Worm (Caenorhabditis elegans): ENCODE results near the gene C17C3.3.
A peak's percentile ranks its signal among the peaks of the same experiment; 100 is the strongest.

The C17C3.3 gene

DNA sequence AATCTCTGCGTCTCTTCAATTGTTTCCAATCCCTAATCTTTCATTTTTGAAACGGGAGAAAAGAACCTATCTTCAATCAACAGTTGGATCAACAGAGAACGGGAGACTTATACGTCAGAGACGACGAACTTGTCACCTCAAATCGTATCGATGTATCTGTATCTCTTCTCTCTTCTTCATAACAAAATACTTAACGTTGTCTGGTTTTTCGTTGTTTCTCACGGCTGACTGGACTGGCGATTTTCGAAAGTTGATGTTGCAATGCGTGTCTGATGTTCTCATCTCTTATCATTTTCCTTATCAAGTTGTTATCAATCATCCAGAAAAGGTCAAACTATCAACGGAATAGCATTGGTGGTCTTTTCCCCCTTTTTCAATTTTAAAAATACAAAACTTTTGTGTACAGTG, 44.0 kb downstream of the C17C3.3 start (continued):
- TF ChIP-seq nhr-47 (tag; optimal IDR thresholded peaks at IDR 0.05) (peak; percentile 55), unc-86 (tag; optimal IDR thresholded peaks at IDR 0.05) (no peak), nhr-19 (GFP tag; conservative IDR thresholded peaks at IDR 0.05) (peak; percentile 65), irx-1 (tag; optimal IDR thresholded peaks at IDR 0.05) (peak; percentile 56), sptf-1 (tag; optimal IDR thresholded peaks at IDR 0.05) (no peak), jun-1 (tag; optimal IDR thresholded peaks at IDR 0.05) (peak; percentile 35), fos-1 (tag; optimal IDR thresholded peaks at IDR 0.05) (no peak), sup-37 (GFP tag; optimal IDR thresholded peaks at IDR 0.05) (no peak), ceh-8 (GFP tag; optimal IDR thresholded peaks at IDR 0.05) (no peak), ets-5 (GFP tag; IDR thresholded peaks at IDR 0.05) (no peak), pag-3 (tag; optimal IDR thresholded peaks at IDR 0.05; ENCODE audit: borderline replicate concordance, insufficient read depth) (no peak), lsy-2 (tag; optimal IDR thresholded peaks at IDR 0.05) (peak; percentile 31 to 72), skn-1 (tag; optimal IDR thresholded peaks at IDR 0.05) (no peak), snpc-4 (tag; optimal IDR thresholded peaks at IDR 0.05) (peak; percentile 3), tbx-2 (tag; optimal IDR thresholded peaks at IDR 0.05) (peak; percentile 74), lin-14 (GFP tag; optimal IDR thresholded peaks at IDR 0.05) (peak; percentile 93), aly-2 (tag; optimal IDR thresholded peaks at IDR 0.05) (no peak), nhr-12 (tag; optimal IDR thresholded peaks at IDR 0.05) (no peak), mdl-1 (tag; optimal IDR thresholded peaks at IDR 0.05) (peak in 1 of 2 experiments; percentile 20), hlh-4 (tag; optimal IDR thresholded peaks at IDR 0.05) (no peak), hlh-17 (GFP tag; optimal IDR thresholded peaks at IDR 0.05; ENCODE audit: borderline replicate concordance) (no peak), ceh-90 (tag; optimal IDR thresholded peaks at IDR 0.05) (no peak), nhr-90 (tag; optimal IDR thresholded peaks at IDR 0.05; ENCODE audit: poor library complexity) (peak; percentile 72), efl-1 (optimal IDR thresholded peaks at IDR 0.05) (peak; percentile 11 to 38), efl-1 (GFP tag; optimal IDR thresholded peaks at IDR 0.05 in 1 of 2) (no peak), nhr-11 (tag; optimal IDR thresholded peaks at IDR 0.05) (no peak), pax-3 (tag; optimal IDR thresholded peaks at IDR 0.05) (no peak), lin-13 (GFP tag; optimal IDR thresholded peaks at IDR 0.05) (peak; percentile 3), egl-13 (tag; optimal IDR thresholded peaks at IDR 0.05) (no peak), blmp-1 (tag; optimal IDR thresholded peaks at IDR 0.05) (peak; percentile 93), hpl-2 (GFP tag; optimal IDR thresholded peaks at IDR 0.05) (no peak), vab-15 (tag; optimal IDR thresholded peaks at IDR 0.05) (no peak), nhr-84 (tag; optimal IDR thresholded peaks at IDR 0.05) (no peak), ama-1 (optimal IDR thresholded peaks at IDR 0.05) (no peak), lin-39 (tag; optimal IDR thresholded peaks at IDR 0.05) (no peak), lir-3 (tag; optimal IDR thresholded peaks at IDR 0.05; ENCODE audit: poor library complexity) (no peak), ceh-82 (tag; optimal IDR thresholded peaks at IDR 0.05) (peak in 2 of 3 experiments; percentile 1 to 4), Y116A8C.19 (tag; optimal IDR thresholded peaks at IDR 0.05; ENCODE audit: borderline replicate concordance) (no peak), ztf-4 (tag; optimal IDR thresholded peaks at IDR 0.05) (peak; percentile 57), efl-3 (GFP tag; optimal IDR thresholded peaks at IDR 0.05) (no peak), zag-1 (tag; optimal IDR thresholded peaks at IDR 0.05) (no peak), dpl-1 (GFP tag; optimal IDR thresholded peaks at IDR 0.05) (peak in 2 of 3 experiments; percentile 5 to 30)

DNA sequence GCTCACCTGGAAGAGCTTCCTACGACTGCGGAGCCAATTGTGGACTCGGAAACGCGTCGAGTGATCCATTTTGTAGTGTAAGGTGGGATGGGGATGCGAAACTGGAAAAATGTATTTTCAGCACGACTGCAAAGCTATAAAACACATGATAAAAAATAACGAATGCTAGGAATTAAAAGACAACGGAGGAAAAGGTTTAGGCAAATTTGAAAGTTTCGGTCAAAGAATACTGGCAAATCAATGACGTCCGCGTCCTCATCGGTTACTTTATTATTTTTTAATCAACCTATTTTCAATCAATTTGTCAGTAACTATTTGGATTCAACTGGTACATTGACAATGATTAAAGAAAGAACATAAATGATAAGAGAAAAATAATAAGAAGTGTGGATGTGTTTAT, 46.2 kb downstream of the C17C3.3 start, which contains the start of gene C17G10.7:
Gene C17G10.7 (minus strand): TSS at position 101 of the 400 bp plus-strand sequence.
- TF ChIP-seq dsc-1 (tag; optimal IDR thresholded peaks at IDR 0.05) (no peak), rnt-1 (tag; optimal IDR thresholded peaks at IDR 0.05) (no peak), nhr-19 (GFP tag; conservative IDR thresholded peaks at IDR 0.05) (no peak), snpc-4 (tag; optimal IDR thresholded peaks at IDR 0.05) (no peak), ztf-4 (tag; optimal IDR thresholded peaks at IDR 0.05) (no peak), alr-1 (tag; optimal IDR thresholded peaks at IDR 0.05; ENCODE audit: borderline replicate concordance) (no peak), C04F5.9 (tag; optimal IDR thresholded peaks at IDR 0.05) (no peak), nhr-20 (tag; optimal IDR thresholded peaks at IDR 0.05) (no peak), lin-15B (tag; optimal IDR thresholded peaks at IDR 0.05) (no peak), hlh-4 (tag; optimal IDR thresholded peaks at IDR 0.05) (no peak), ceh-63 (GFP tag; optimal IDR thresholded peaks at IDR 0.05) (no peak), elt-2 (tag; optimal IDR thresholded peaks at IDR 0.05) (no peak)
